Fruit fly (Drosophila melanogaster): ENCODE measurements around the gene Sirt1.

The Sirt1 gene

DNA sequence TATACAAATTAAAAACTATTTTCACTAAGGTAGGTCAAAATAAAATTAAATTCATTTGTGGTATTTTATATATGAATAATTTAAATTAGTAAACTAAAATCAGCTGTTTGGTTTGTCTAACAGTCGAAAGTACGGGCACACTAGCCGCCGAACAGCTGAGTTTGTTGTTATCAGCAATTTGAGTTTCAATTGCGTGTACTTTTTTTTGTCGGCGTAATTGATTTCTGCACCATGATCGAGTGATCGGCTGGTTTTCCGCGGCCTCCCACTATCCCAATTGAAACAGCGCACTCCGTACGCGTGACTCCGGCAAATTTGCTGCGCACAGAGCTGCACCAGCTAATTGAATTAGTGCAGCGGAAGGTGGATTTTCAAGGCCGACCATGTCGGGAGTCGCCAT lies 13.7 kb downstream of the Sirt1 start, which contains the start of gene Alg7 (continued):
- no peak for TF ChIP-seq Doc3 (GFP tag; IDR thresholded peaks at IDR 0.05; ENCODE audit: partially characterized antibody)
- no peak for TF ChIP-seq jigr1 (GFP tag; IDR thresholded peaks at IDR 0.05)
- TF ChIP-seq gsb (GFP tag; IDR thresholded peaks at IDR 0.05) = no peak
- TF ChIP-seq gce (GFP tag; IDR thresholded peaks at IDR 0.05) = no peak
- TF ChIP-seq mld (GFP tag; IDR thresholded peaks at IDR 0.05; ENCODE audit: partially characterized antibody) = no peak
- no peak for TF ChIP-seq CG4424 (GFP tag; optimal IDR thresholded peaks at IDR 0.05)
- TF ChIP-seq her (GFP tag; optimal IDR thresholded peaks at IDR 0.05) = no peak
- peak; percentile 2 for TF ChIP-seq CG8924 (tag; optimal IDR thresholded peaks at IDR 0.05)
- TF ChIP-seq Nf-YC (tag; optimal IDR thresholded peaks at IDR 0.05) = no peak
- TF ChIP-seq Myb (GFP tag; optimal IDR thresholded peaks at IDR 0.05) = no peak
- no peak for TF ChIP-seq CG42726 (GFP tag; IDR thresholded peaks at IDR 0.05; ENCODE audit: partially characterized antibody)
- no peak for TF ChIP-seq CG8478 (optimal IDR thresholded peaks at IDR 0.05)
- TF ChIP-seq lmd (GFP tag; IDR thresholded peaks at IDR 0.05) = no peak
- no peak for TF ChIP-seq Meics (GFP tag; optimal IDR thresholded peaks at IDR 0.05)
- TF ChIP-seq CG8388 (GFP tag; optimal IDR thresholded peaks at IDR 0.05) = no peak
- TF ChIP-seq CG3163 (GFP tag; optimal IDR thresholded peaks at IDR 0.05) = no peak
- TF ChIP-seq Abd-B (GFP tag; optimal IDR thresholded peaks at IDR 0.05) = no peak
- TF ChIP-seq CG12659 (GFP tag; optimal IDR thresholded peaks at IDR 0.05) = no peak
- TF ChIP-seq CG10274 (GFP tag; optimal IDR thresholded peaks at IDR 0.05) = no peak
- no peak for TF ChIP-seq GATAe (GFP tag; conservative IDR thresholded peaks at IDR 0.05)
- no peak for TF ChIP-seq CG7556 (GFP tag; optimal IDR thresholded peaks at IDR 0.05)
- TF ChIP-seq nerfin-2 (GFP tag; IDR thresholded peaks at IDR 0.05; ENCODE audit: partially characterized antibody) = no peak
- TF ChIP-seq sd (tag; optimal IDR thresholded peaks at IDR 0.05) = no peak
- TF ChIP-seq prd (optimal IDR thresholded peaks at IDR 0.05) = no peak
- no peak for TF ChIP-seq prd (GFP tag; IDR thresholded peaks at IDR 0.05)
- no peak for TF ChIP-seq CG4617 (GFP tag; optimal IDR thresholded peaks at IDR 0.05; ENCODE audit: borderline replicate concordance)
- TF ChIP-seq Hr3 (GFP tag; optimal IDR thresholded peaks at IDR 0.05) = no peak
- TF ChIP-seq CG34224 (GFP tag; IDR thresholded peaks at IDR 0.05; ENCODE audit: partially characterized antibody) = no peak
- no peak for TF ChIP-seq CG6175 (GFP tag; IDR thresholded peaks at IDR 0.05)
- TF ChIP-seq CG8089 (GFP tag; optimal IDR thresholded peaks at IDR 0.05) = no peak
- no peak for TF ChIP-seq usp (GFP tag; optimal IDR thresholded peaks at IDR 0.05)
- TF ChIP-seq CG18011 (GFP tag; optimal IDR thresholded peaks at IDR 0.05) = no peak
- TF ChIP-seq sima (GFP tag; optimal IDR thresholded peaks at IDR 0.05) = no peak
- TF ChIP-seq lov (optimal IDR thresholded peaks at IDR 0.05) = no peak
- TF ChIP-seq lov (GFP tag; IDR thresholded peaks at IDR 0.05) = no peak
- TF ChIP-seq CG11085 (GFP tag; IDR thresholded peaks at IDR 0.05) = no peak
- TF ChIP-seq ham (GFP tag; IDR thresholded peaks at IDR 0.05) = no peak
- no peak for TF ChIP-seq CG17328 (GFP tag; IDR thresholded peaks at IDR 0.05)
- peak; percentile 4 for TF ChIP-seq zen (tag; optimal IDR thresholded peaks at IDR 0.05)
- TF ChIP-seq CG33213 (GFP tag; optimal IDR thresholded peaks at IDR 0.05) = no peak
- TF ChIP-seq Mrtf (GFP tag; IDR thresholded peaks at IDR 0.05) = no peak
- TF ChIP-seq Dp (GFP tag; optimal IDR thresholded peaks at IDR 0.05) = peak; percentile 37
- TF ChIP-seq zen2 (GFP tag; IDR thresholded peaks at IDR 0.05; ENCODE audit: partially characterized antibody) = no peak
- no peak for TF ChIP-seq Ssrp (tag; optimal IDR thresholded peaks at IDR 0.05)
- TF ChIP-seq Elba2 (GFP tag; optimal IDR thresholded peaks at IDR 0.05) = no peak
- no peak for TF ChIP-seq grau (tag; optimal IDR thresholded peaks at IDR 0.05)
- TF ChIP-seq lola (GFP tag; optimal IDR thresholded peaks at IDR 0.05) = no peak
- no peak for TF ChIP-seq CG11247 (GFP tag; IDR thresholded peaks at IDR 0.05)
- TF ChIP-seq tin (GFP tag; optimal IDR thresholded peaks at IDR 0.05) = no peak
- TF ChIP-seq Bgb (GFP tag; IDR thresholded peaks at IDR 0.05; ENCODE audit: partially characterized antibody) = no peak
- TF ChIP-seq Mes4 (GFP tag; optimal IDR thresholded peaks at IDR 0.05) = no peak
- no peak for TF ChIP-seq Fer1 (GFP tag; optimal IDR thresholded peaks at IDR 0.05)
- no peak for TF ChIP-seq so (GFP tag; IDR thresholded peaks at IDR 0.05)

Measured in whole organism, embryonic.